Fruit fly (Drosophila melanogaster) whole organism, prepupa: ENCODE measurements around the gene CG11586.

Experiments
- Blimp-1 ChIP-seq: fragments of 200-800 bp; sonication (Bioruptor generic); optimal IDR thresholded peaks from 3 replicates; lab custom pipeline; 2017; ENCODE audit warnings: missing biosample characterization, missing genetic modification characterization, mild to moderate bottlenecking, moderate library complexity, missing genetic modification reagents
- CG11294 ChIP-seq: fragments of 200-800 bp; sonication (Bioruptor generic); IDR thresholded peaks from 2 replicates; pipeline ENCODE4 v1.3.6; 2022; ENCODE audit warnings: missing biosample characterization, missing genetic modification characterization
- CG34406 ChIP-seq: fragments of 200-800 bp; sonication (Bioruptor generic); optimal IDR thresholded peaks from 3 replicates; lab custom pipeline; 2016; ENCODE audit warnings: missing biosample characterization, missing genetic modification characterization
- CG8119 ChIP-seq: fragments of 200-800 bp; sonication (Bioruptor generic); IDR thresholded peaks from 3 replicates; pipeline ENCODE4 v1.3.6; 2022; ENCODE audit warnings: missing biosample characterization, missing genetic modification characterization
- Eip93F ChIP-seq: fragments of 200-800 bp; sonication (Bioruptor generic); optimal IDR thresholded peaks from 2 replicates; lab custom pipeline; 2016; ENCODE audit warnings: missing biosample characterization, mild to moderate bottlenecking, missing genetic modification characterization
- Hr38 ChIP-seq: sonication (Bioruptor generic); optimal IDR thresholded peaks from 2 replicates; lab custom pipeline; 2016; ENCODE audit warnings: missing biosample characterization, missing genetic modification characterization
- Lpt ChIP-seq: fragments of 200-800 bp; sonication (Bioruptor generic); optimal IDR thresholded peaks from 3 replicates; lab custom pipeline; 2016; ENCODE audit warnings: missing biosample characterization, missing genetic modification characterization
- fd85E ChIP-seq: fragments of 200-800 bp; sonication (Bioruptor generic); optimal IDR thresholded peaks from 3 replicates; lab custom pipeline; 2016; ENCODE audit warnings: missing biosample characterization, missing genetic modification characterization
- ss ChIP-seq, 2 experiments: fragments of 200-800 bp; sonication (Bioruptor generic); optimal IDR thresholded peaks; 2 replicates in 1 of 2; 3 replicates in 1 of 2; lab custom pipeline; 2017 to 2018; ENCODE audit warnings: mild to moderate bottlenecking in 2 of 2, missing biosample characterization in 2 of 2, missing genetic modification characterization in 2 of 2, moderate library complexity in 1 of 2
- svp ChIP-seq: fragments of 200-800 bp; sonication (Bioruptor generic); peaks from one replicate; lab custom pipeline; 2016; ENCODE audit warnings: missing biosample characterization, missing genetic modification characterization

DNA sequence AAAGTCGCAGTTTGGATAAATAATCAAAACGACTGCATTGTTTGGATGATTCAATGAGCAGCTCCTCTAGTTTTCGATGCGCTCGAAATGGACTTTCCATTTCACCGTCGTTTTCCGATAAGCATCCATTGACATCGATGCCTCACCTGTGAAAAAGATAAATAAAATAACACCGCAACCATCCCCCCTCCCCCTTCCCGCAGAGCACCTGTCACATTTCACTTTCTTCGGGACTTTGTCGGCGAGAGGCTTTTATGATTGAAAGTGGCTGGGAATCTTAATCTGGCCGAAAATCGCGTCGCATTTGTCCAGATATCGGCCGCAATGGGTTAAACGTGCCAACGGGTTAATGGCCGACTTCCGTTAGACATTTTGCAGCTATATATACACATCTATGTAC, 6.9 kb upstream of the CG11586 start:
- TF ChIP-seq fd85E (GFP tag; lab: Kevin White, UChicago) (no peak), Blimp-1 (GFP tag; lab: Kevin White, UChicago) (peak; percentile 54), CG11294 (GFP tag; lab: Robert Waterston, UW) (no peak), svp (GFP tag; lab: Kevin White, UChicago) (no peak), ss (GFP tag; optimal IDR thresholded peaks at IDR 0.05; lab: Kevin White, UChicago) (no peak), Eip93F (GFP tag; lab: Kevin White, UChicago) (no peak), CG34406 (GFP tag; lab: Kevin White, UChicago) (no peak), Hr38 (no peak), Lpt (no peak), CG8119 (GFP tag; lab: Robert Waterston, UW) (no peak)
